Worm (Caenorhabditis elegans) whole organism, mixed stage, embryonic: ENCODE measurements around the gene nhr-129.

Experiments
- sptf-1 ChIP-seq: sonication (generic microtip); optimal IDR thresholded peaks from 2 replicates; lab custom pipeline; 2017; ENCODE audit warnings: mild to moderate bottlenecking, missing genetic modification characterization, moderate library complexity, missing compliant biosample characterization
- unc-62 ChIP-seq: fragments of 150-350 bp; optimal IDR thresholded peaks from 2 replicates; lab custom pipeline; 2014; ENCODE audit warnings: missing biosample characterization, missing genetic modification reagents, missing genetic modification characterization

ce11 chrV:13370265-13370664 lies 39.4 kb upstream of the nhr-129 start:
- TF ChIP-seq unc-62 (no peak), sptf-1 (tag; lab: Kevin White, UChicago) (no peak)
